Worm (Caenorhabditis elegans): ENCODE measurements around the gene C18A11.2.

The C18A11.2 gene

DNA sequence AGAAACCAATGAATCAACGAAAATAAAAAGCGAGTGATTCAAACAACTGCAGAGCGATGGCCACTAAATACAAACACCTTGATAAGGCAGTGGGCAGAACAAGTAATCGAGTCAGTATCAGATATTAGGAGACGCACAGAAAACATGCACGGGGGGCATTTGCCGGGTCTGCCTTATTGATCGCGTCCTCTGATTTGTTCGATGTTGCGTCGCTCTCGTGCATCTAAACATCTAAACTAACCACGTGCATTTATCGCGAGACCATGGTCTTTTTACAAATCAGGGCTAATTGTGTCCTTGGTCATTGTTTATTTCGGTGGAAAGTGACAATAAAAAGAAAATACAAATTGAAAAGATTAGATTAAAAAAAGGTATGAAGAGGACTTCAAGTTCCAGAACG, 16.6 kb downstream of the C18A11.2 start, which contains the start of gene K07E3.4 (continued):
- TF ChIP-seq T20F7.1 (GFP tag; optimal IDR thresholded peaks at IDR 0.05), result peak; percentile 26
- no peak for TF ChIP-seq daf-16 (GFP tag; optimal IDR thresholded peaks at IDR 0.05)
- peak; percentile 86 for TF ChIP-seq daf-16 (tag; optimal IDR thresholded peaks at IDR 0.05)
- TF ChIP-seq mdl-1 (tag; optimal IDR thresholded peaks at IDR 0.05), result peak; percentile 67 to 91
- peak; percentile 48 for TF ChIP-seq nhr-48 (tag; optimal IDR thresholded peaks at IDR 0.05)
- TF ChIP-seq mes-2 (tag; optimal IDR thresholded peaks at IDR 0.05; ENCODE audit: poor library complexity, severe bottlenecking), result peak; percentile 50

DNA sequence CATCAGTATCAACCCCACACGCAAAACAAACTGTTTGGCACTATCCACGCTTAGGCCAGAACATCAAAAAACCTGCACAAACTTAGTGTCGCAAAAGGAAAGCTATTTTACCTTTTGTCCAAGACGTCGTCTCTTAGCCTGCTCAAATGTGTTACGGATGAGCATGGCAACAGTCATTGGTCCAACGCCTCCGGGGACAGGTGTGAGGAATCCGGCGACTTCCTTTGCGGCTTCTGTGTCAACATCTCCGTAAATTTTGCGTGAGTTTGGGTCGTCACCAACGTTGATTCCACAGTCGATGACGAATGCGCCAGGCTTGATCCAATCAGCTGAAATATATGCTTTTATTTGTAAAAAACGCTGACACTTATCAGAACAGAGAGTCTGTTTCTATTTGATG, 17.3 kb downstream of the C18A11.2 start:
- TF ChIP-seq ZK337.2 (GFP tag; IDR thresholded peaks at IDR 0.05) (no peak), nhr-11 (tag; optimal IDR thresholded peaks at IDR 0.05) (no peak), daf-19 (GFP tag; conservative IDR thresholded peaks at IDR 0.05) (no peak), aha-1 (tag) (peak; percentile 97), nhr-237 (tag; optimal IDR thresholded peaks at IDR 0.05) (no peak), nhr-28 (tag; optimal IDR thresholded peaks at IDR 0.05) (peak; percentile 16), lin-13 (GFP tag; optimal IDR thresholded peaks at IDR 0.05) (no peak), pqm-1 (tag; optimal IDR thresholded peaks at IDR 0.05) (no peak), egl-27 (tag; optimal IDR thresholded peaks at IDR 0.05) (no peak), dmd-9 (GFP tag; IDR thresholded peaks at IDR 0.05) (no peak), lin-39 (tag; optimal IDR thresholded peaks at IDR 0.05) (no peak), mdl-1 (tag; optimal IDR thresholded peaks at IDR 0.05) (no peak), daf-8 (GFP tag; IDR thresholded peaks at IDR 0.05) (no peak), daf-16 (GFP tag; optimal IDR thresholded peaks at IDR 0.05) (no peak), daf-16 (tag; optimal IDR thresholded peaks at IDR 0.05) (peak; percentile 2)

DNA sequence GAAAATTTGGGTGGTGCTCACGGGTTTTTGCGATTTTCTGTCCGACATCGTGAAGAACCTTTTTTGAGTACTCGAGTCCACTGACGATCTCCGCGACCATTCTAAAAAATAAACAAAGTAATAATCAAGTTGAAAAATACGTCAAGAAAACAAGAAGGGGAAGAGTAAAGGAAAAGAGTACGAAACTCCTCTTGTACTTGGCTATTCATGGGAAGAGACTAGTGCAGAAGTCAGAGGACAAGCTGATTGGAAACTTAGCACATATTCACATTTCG, 19.0 kb downstream of the C18A11.2 start, which contains the start of gene dao-3:
Gene dao-3, minus strand, starts transcription at position 101 of the 275 bp plus-strand sequence.
- TF ChIP-seq zag-1 (tag; optimal IDR thresholded peaks at IDR 0.05) (no peak), egl-43 (GFP tag; IDR thresholded peaks at IDR 0.05) (no peak), nhr-102 (tag; optimal IDR thresholded peaks at IDR 0.05) (no peak), nhr-42 (GFP tag; IDR thresholded peaks at IDR 0.05) (no peak), dpl-1 (GFP tag; optimal IDR thresholded peaks at IDR 0.05) (no peak), cey-2 (tag; optimal IDR thresholded peaks at IDR 0.05; ENCODE audit: borderline replicate concordance, insufficient read depth) (no peak), ceh-28 (tag; optimal IDR thresholded peaks at IDR 0.05) (no peak), nhr-25 (tag; optimal IDR thresholded peaks at IDR 0.05; ENCODE audit: borderline replicate concordance, insufficient read depth) (no peak), snpc-1.2 (GFP tag; IDR thresholded peaks at IDR 0.05) (no peak), lir-3 (tag; optimal IDR thresholded peaks at IDR 0.05) (no peak), lim-7 (GFP tag; IDR thresholded peaks at IDR 0.05) (no peak), lin-38 (GFP tag; IDR thresholded peaks at IDR 0.05) (no peak), arid-1 (GFP tag; conservative IDR thresholded peaks at IDR 0.05) (no peak), nhr-6 (tag; optimal IDR thresholded peaks at IDR 0.05) (no peak), unc-39 (tag; optimal IDR thresholded peaks at IDR 0.05) (no peak)

DNA sequence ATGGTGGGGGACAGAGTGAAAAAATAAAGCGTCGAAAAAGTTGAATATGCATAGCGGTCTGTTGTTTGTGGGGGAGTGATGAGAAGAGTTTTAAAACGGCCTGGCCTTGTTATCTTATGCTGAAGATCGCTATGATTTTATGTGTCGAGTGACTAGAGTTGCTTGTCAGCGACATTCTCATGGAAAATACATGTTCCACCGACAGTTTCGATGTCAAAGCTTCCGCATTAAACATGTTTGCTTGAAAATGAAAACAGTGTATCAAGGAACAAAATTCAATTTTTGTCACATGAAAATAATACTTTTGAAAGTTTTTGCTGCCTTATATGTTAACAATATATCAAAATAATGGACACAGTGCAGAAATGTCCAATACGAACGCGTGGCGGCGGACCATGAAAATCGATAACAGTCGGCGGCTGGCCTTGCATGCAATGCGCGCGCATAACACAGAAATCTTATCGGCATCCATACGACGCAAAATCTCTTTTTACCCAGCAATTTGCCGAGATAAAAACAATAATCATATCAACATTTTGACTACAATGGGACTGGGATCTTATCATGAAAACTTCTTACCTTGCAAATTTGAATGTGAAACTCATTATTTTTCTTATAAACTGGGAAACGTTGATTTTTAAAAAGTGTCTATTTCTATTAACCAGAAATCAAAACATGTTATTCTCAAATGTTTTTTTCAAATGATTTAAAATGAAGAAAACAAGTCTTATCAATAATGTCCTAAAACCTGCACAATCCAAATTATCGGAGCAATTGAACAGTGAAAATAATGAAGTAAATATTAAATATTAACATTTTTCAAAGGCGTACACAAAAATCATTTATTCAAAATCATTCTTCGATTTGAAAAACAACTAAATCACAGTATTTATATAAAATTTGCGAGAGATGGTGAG, 19.6 kb downstream of the C18A11.2 start:
- TF ChIP-seq nhr-28 (tag; optimal IDR thresholded peaks at IDR 0.05) (peak; percentile 16), zfp-3 (GFP tag; conservative IDR thresholded peaks at IDR 0.05) (peak; percentile 89; the same call in 1 of the 2 replicates), lin-38 (GFP tag; IDR thresholded peaks at IDR 0.05) (peak; percentile 36; the same call in 1 of the 2 replicates), ceh-28 (tag; optimal IDR thresholded peaks at IDR 0.05) (peak; percentile 18), arid-1 (GFP tag; conservative IDR thresholded peaks at IDR 0.05) (no peak), jun-1 (tag; optimal IDR thresholded peaks at IDR 0.05) (no peak), lsy-2 (tag; optimal IDR thresholded peaks at IDR 0.05) (peak in 1 of 2 experiments; percentile 19), ceh-20 (GFP tag; IDR thresholded peaks at IDR 0.05) (0 out of 2 replicates have a peak, but pooled peaks have one; percentile 27), T26A8.4 (GFP tag; IDR thresholded peaks at IDR 0.05) (peak; percentile 47; the same call in 1 of the 2 replicates), mxl-3 (GFP tag; optimal IDR thresholded peaks at IDR 0.05) (no peak), pha-4 (GFP tag; IDR thresholded peaks at IDR 0.05) (no peak), pha-4 (tag; optimal IDR thresholded peaks at IDR 0.05) (no peak), R02D3.7 (tag; optimal IDR thresholded peaks at IDR 0.05) (no peak), dve-1 (tag; optimal IDR thresholded peaks at IDR 0.05; ENCODE audit: insufficient read depth) (peak; percentile 21), zip-2 (tag; optimal IDR thresholded peaks at IDR 0.05) (no peak), T20F7.1 (GFP tag; optimal IDR thresholded peaks at IDR 0.05) (peak; percentile 2), nhr-237 (tag; optimal IDR thresholded peaks at IDR 0.05) (no peak)
